Worm (Caenorhabditis elegans): ENCODE measurements around the gene T05C7.8.

The T05C7.8 gene

ce11 chrIV:76070-76469 lies at the start of gene T05C7.8:
Gene T05C7.8 (plus strand): TSS chrIV:76370.
- TF ChIP-seq him-1 (tag; optimal IDR thresholded peaks at IDR 0.05) (no peak), rec-8 (tag; optimal IDR thresholded peaks at IDR 0.05) (no peak), ztf-22 (GFP tag; optimal IDR thresholded peaks at IDR 0.05) (no peak), ceh-91 (GFP tag; IDR thresholded peaks at IDR 0.05) (no peak), K12H6.12 (tag; optimal IDR thresholded peaks at IDR 0.05) (no peak), ztf-28 (GFP tag; IDR thresholded peaks at IDR 0.05) (no peak), attf-6 (GFP tag; IDR thresholded peaks at IDR 0.05) (no peak), athp-1 (tag; optimal IDR thresholded peaks at IDR 0.05) (no peak), ekl-4 (GFP tag; IDR thresholded peaks at IDR 0.05) (no peak)

- TF ChIP-seq mel-28 (tag; optimal IDR thresholded peaks at IDR 0.05; ENCODE audit: borderline replicate concordance) = no peak
- no peak for TF ChIP-seq ZK185.1 (tag; optimal IDR thresholded peaks at IDR 0.05; ENCODE audit: poor library complexity, severe bottlenecking)
- TF ChIP-seq ztf-6 (GFP tag; IDR thresholded peaks at IDR 0.05) = no peak
- no peak for TF ChIP-seq C17E4.6 (GFP tag; IDR thresholded peaks at IDR 0.05)
- no peak for TF ChIP-seq cebp-1 (GFP tag; IDR thresholded peaks at IDR 0.05)
- no peak for TF ChIP-seq cebp-1 (tag; optimal IDR thresholded peaks at IDR 0.05)
- no peak for TF ChIP-seq F23B12.7 (tag; optimal IDR thresholded peaks at IDR 0.05; ENCODE audit: insufficient read depth)
- no peak for TF ChIP-seq die-1 (tag; optimal IDR thresholded peaks at IDR 0.05)
- TF ChIP-seq cebp-2 (GFP tag; IDR thresholded peaks at IDR 0.05) = no peak
- TF ChIP-seq madf-8 (GFP tag; conservative IDR thresholded peaks at IDR 0.05) = no peak
- no peak for TF ChIP-seq ztf-26 (tag; optimal IDR thresholded peaks at IDR 0.05)
- TF ChIP-seq sdz-38 (tag; optimal IDR thresholded peaks at IDR 0.05) = no peak
- TF ChIP-seq zim-3 (tag; optimal IDR thresholded peaks at IDR 0.05) = no peak
- TF ChIP-seq lin-26 (GFP tag; IDR thresholded peaks at IDR 0.05) = no peak
- no peak for TF ChIP-seq mcd-1 (GFP tag; IDR thresholded peaks at IDR 0.05)
These were observed 27.4 kb upstream of the T05C7.8 start, which contains the start of gene frm-5.1 for ce11 chrIV:48780-49179. Gene frm-5.1 (minus strand): TSS chrIV:48880.

ce11 chrIV:51219-51618 lies 25.0 kb upstream of the T05C7.8 start:
- no peak for TF ChIP-seq ztf-6 (GFP tag; IDR thresholded peaks at IDR 0.05)
- TF ChIP-seq F22D6.2 (tag; optimal IDR thresholded peaks at IDR 0.05) = no peak
- TF ChIP-seq zfh-2 (GFP tag; conservative IDR thresholded peaks at IDR 0.05) = peak; percentile 69; the same call in 1 of the 2 replicates
- TF ChIP-seq mel-28 (tag; optimal IDR thresholded peaks at IDR 0.05; ENCODE audit: borderline replicate concordance) = peak; percentile 6
- peak; percentile 15 for TF ChIP-seq tbp1 (GFP tag; optimal IDR thresholded peaks at IDR 0.05)
- no peak for TF ChIP-seq snpc-1.3 (tag; optimal IDR thresholded peaks at IDR 0.05; ENCODE audit: insufficient read depth)
- no peak for TF ChIP-seq F10E7.11 (tag; optimal IDR thresholded peaks at IDR 0.05)
- TF ChIP-seq bed-2 (GFP tag; IDR thresholded peaks at IDR 0.05) = no peak
- TF ChIP-seq lin-54 (GFP tag; optimal IDR thresholded peaks at IDR 0.05) = no peak
- TF ChIP-seq cebp-1 (GFP tag; IDR thresholded peaks at IDR 0.05) = no peak
- peak; percentile 53 for TF ChIP-seq cebp-1 (tag; optimal IDR thresholded peaks at IDR 0.05)
- peak; percentile 88; the same call in 1 of the 2 replicates for TF ChIP-seq hmg-1.2 (GFP tag; IDR thresholded peaks at IDR 0.05)
- no peak for TF ChIP-seq snpc-1.1 (tag; optimal IDR thresholded peaks at IDR 0.05; ENCODE audit: insufficient read depth)
- TF ChIP-seq nhr-80 (tag; optimal IDR thresholded peaks at IDR 0.05) = peak; percentile 60
- TF ChIP-seq F33H1.4 (GFP tag; IDR thresholded peaks at IDR 0.05) = no peak
- TF ChIP-seq ceh-27 (GFP tag; optimal IDR thresholded peaks at IDR 0.05) = peak; percentile 17
- TF ChIP-seq ceh-91 (GFP tag; IDR thresholded peaks at IDR 0.05) = no peak
- no peak for TF ChIP-seq Y95B8A.8 (GFP tag; IDR thresholded peaks at IDR 0.05)
- TF ChIP-seq efl-1 (GFP tag; optimal IDR thresholded peaks at IDR 0.05) = peak; percentile 18
- no peak for TF ChIP-seq ztf-26 (tag; optimal IDR thresholded peaks at IDR 0.05)
- TF ChIP-seq egl-18 (GFP tag; IDR thresholded peaks at IDR 0.05) = no peak
- TF ChIP-seq madf-10 (tag; optimal IDR thresholded peaks at IDR 0.05) = no peak
- TF ChIP-seq mes-4 (tag; optimal IDR thresholded peaks at IDR 0.05) = no peak
- TF ChIP-seq unc-130 (GFP tag; optimal IDR thresholded peaks at IDR 0.05) = no peak
- peak; percentile 34 for TF ChIP-seq lin-40 (tag; optimal IDR thresholded peaks at IDR 0.05)
- TF ChIP-seq mcd-1 (GFP tag; IDR thresholded peaks at IDR 0.05) = 0 out of 2 replicates have a peak, but pooled peaks have one; percentile 19
- TF ChIP-seq hsf-1 (GFP tag; IDR thresholded peaks at IDR 0.05) = no peak
- peak; percentile 23 for TF ChIP-seq attf-5 (GFP tag; optimal IDR thresholded peaks at IDR 0.05)

Measured in whole organism, young adult.